Fruit fly (Drosophila melanogaster) whole organism, embryonic: ENCODE measurements around the gene CG17930.
A peak's percentile ranks its signal among the peaks of the same experiment; 100 is the strongest.

Experiments
- Abd-B ChIP-seq: fragments of 200-800 bp; sonication (Bioruptor generic); optimal IDR thresholded peaks from 2 replicates; lab custom pipeline; 2018; ENCODE audit warnings: missing biosample characterization, mild to moderate bottlenecking, missing genetic modification characterization, moderate library complexity
- Aef1 ChIP-seq: fragments of 200-800 bp; sonication (Bioruptor generic); IDR thresholded peaks from 3 replicates; pipeline ENCODE4 v1.3.6; 2022; ENCODE audit warnings: missing biosample characterization, missing genetic modification characterization
- BtbVII ChIP-seq: fragments of 200-800 bp; sonication (Bioruptor generic); optimal IDR thresholded peaks from 3 replicates; lab custom pipeline; 2017; ENCODE audit warnings: missing biosample characterization, mild to moderate bottlenecking, missing genetic modification characterization
- Bteb2 ChIP-seq: fragments of 200-800 bp; sonication (Bioruptor generic); optimal IDR thresholded peaks from 2 replicates; lab custom pipeline; 2016; ENCODE audit warnings: missing biosample characterization, missing genetic modification characterization
- CG10979 ChIP-seq: fragments of 200-800 bp; sonication (Bioruptor generic); optimal IDR thresholded peaks from 2 replicates; lab custom pipeline; 2018; ENCODE audit warnings: missing biosample characterization, mild to moderate bottlenecking, missing genetic modification characterization, moderate library complexity
- CG11085 ChIP-seq: fragments of 200-800 bp; sonication (Bioruptor generic); IDR thresholded peaks from 2 replicates; pipeline ENCODE4 v1.3.6; 2022; ENCODE audit warnings: missing biosample characterization, missing genetic modification characterization
- CG17361 ChIP-seq: fragments of 200-800 bp; sonication (Bioruptor generic); IDR thresholded peaks from 3 replicates; pipeline ENCODE4 v1.3.6; 2022; ENCODE audit warnings: missing biosample characterization, missing genetic modification characterization
- CG17385 ChIP-seq: fragments of 200-800 bp; sonication (Bioruptor generic); optimal IDR thresholded peaks from 3 replicates; lab custom pipeline; 2018; ENCODE audit warnings: missing biosample characterization, mild to moderate bottlenecking, missing genetic modification characterization
- CG18619 ChIP-seq: fragments of 200-800 bp; sonication (Bioruptor generic); optimal IDR thresholded peaks from 3 replicates; lab custom pipeline; 2017; ENCODE audit warnings: missing biosample characterization, mild to moderate bottlenecking, missing genetic modification characterization
- CG31365 ChIP-seq: fragments of 200-800 bp; sonication (Bioruptor generic); optimal IDR thresholded peaks from 2 replicates; lab custom pipeline; 2018; ENCODE audit warnings: missing biosample characterization, mild to moderate bottlenecking, missing genetic modification characterization
- CG32767 ChIP-seq: fragments of 200-800 bp; sonication (Bioruptor generic); IDR thresholded peaks from 2 replicates; pipeline ENCODE4 v1.3.6; 2022; ENCODE audit warnings: missing biosample characterization, missing genetic modification characterization
- CG3407 ChIP-seq: fragments of 200-800 bp; sonication (Bioruptor generic); optimal IDR thresholded peaks from 2 replicates; lab custom pipeline; 2018; ENCODE audit warnings: missing biosample characterization, mild to moderate bottlenecking, missing genetic modification characterization
- CG7372 ChIP-seq: fragments of 200-800 bp; sonication (Bioruptor generic); IDR thresholded peaks from 2 replicates; pipeline ENCODE4 v1.3.6; 2022; ENCODE audit warnings: missing biosample characterization, missing genetic modification characterization
- Chrac-16 ChIP-seq: fragments of 200-800 bp; sonication (Bioruptor generic); optimal IDR thresholded peaks from 3 replicates; lab custom pipeline; 2016; ENCODE audit warnings: missing biosample characterization, missing genetic modification characterization
- CoRest ChIP-seq: fragments of 200-800 bp; sonication (Bioruptor generic); optimal IDR thresholded peaks from 3 replicates; lab custom pipeline; 2018; ENCODE audit warnings: missing biosample characterization, mild to moderate bottlenecking, missing genetic modification characterization, moderate library complexity
- D ChIP-seq, 2 experiments: fragments of 200-800 bp in 1 of 2; fragments of >200 bp in 1 of 2; sonication (Bioruptor generic) in 1 of 2; optimal IDR thresholded peaks; 2 replicates in 1 of 2; 3 replicates in 1 of 2; lab custom pipeline; 2017; ENCODE audit warnings: mild to moderate bottlenecking in 1 of 2, missing biosample characterization in 1 of 2, missing genetic modification characterization in 1 of 2, missing genetic modification reagents in 1 of 2
- Deaf1 ChIP-seq: fragments of 200-800 bp; optimal IDR thresholded peaks from 3 replicates; lab custom pipeline; 2019; ENCODE audit warnings: missing biosample characterization, mild to moderate bottlenecking, missing genetic modification characterization, moderate library complexity
- Dll ChIP-seq: fragments of 200-800 bp; sonication (Bioruptor generic); IDR thresholded peaks from 4 replicates; pipeline ENCODE4 v1.3.6; 2022; ENCODE audit warnings: missing biosample characterization, missing genetic modification characterization; ENCODE audit not compliant: partially characterized antibody
- Elba2 ChIP-seq: fragments of 200-800 bp; sonication (Bioruptor generic); optimal IDR thresholded peaks from 3 replicates; lab custom pipeline; 2016; ENCODE audit warnings: missing biosample characterization, missing genetic modification characterization
- Hey ChIP-seq: fragments of 200-800 bp; sonication (Bioruptor generic); optimal IDR thresholded peaks from 3 replicates; lab custom pipeline; 2018; ENCODE audit warnings: missing biosample characterization, mild to moderate bottlenecking, missing genetic modification characterization
- HmgD ChIP-seq: fragments of 200-800 bp; sonication (Bioruptor generic); optimal IDR thresholded peaks from 3 replicates; lab custom pipeline; 2016; ENCODE audit warnings: missing biosample characterization, missing genetic modification characterization
- Hr78 ChIP-seq, 2 experiments: fragments of 200-800 bp in 1 of 2; fragments of >200 bp in 1 of 2; sonication (Bioruptor generic) in 1 of 2; optimal IDR thresholded peaks; 2 replicates each; lab custom pipeline; 2017 to 2019; ENCODE audit warnings: missing biosample characterization in 2 of 2, missing genetic modification characterization in 2 of 2, mild to moderate bottlenecking in 1 of 2, moderate library complexity in 1 of 2
- Myb ChIP-seq: fragments of 200-800 bp; sonication (Bioruptor generic); optimal IDR thresholded peaks from 2 replicates; lab custom pipeline; 2016; ENCODE audit warnings: missing biosample characterization, missing genetic modification characterization
- NfI ChIP-seq: fragments of 200-800 bp; sonication (Bioruptor generic); optimal IDR thresholded peaks from 3 replicates; lab custom pipeline; 2018; ENCODE audit warnings: missing biosample characterization, mild to moderate bottlenecking, missing genetic modification characterization, moderate library complexity
- Optix ChIP-seq: fragments of 200-800 bp; sonication (Bioruptor generic); IDR thresholded peaks from 3 replicates; pipeline ENCODE4 v1.3.6; 2022; ENCODE audit warnings: missing biosample characterization, missing genetic modification characterization
- Ssrp ChIP-seq: fragments of 200-800 bp; sonication (Bioruptor generic); optimal IDR thresholded peaks from 2 replicates; lab custom pipeline; 2018; ENCODE audit warnings: missing biosample characterization, mild to moderate bottlenecking, missing genetic modification characterization, moderate library complexity
- al ChIP-seq: fragments of 200-800 bp; sonication (Bioruptor generic); IDR thresholded peaks from 2 replicates; pipeline ENCODE4 v1.3.6; 2022; ENCODE audit warnings: missing biosample characterization, missing genetic modification characterization
- amos ChIP-seq: fragments of 200-800 bp; sonication (Bioruptor generic); IDR thresholded peaks from 2 replicates; pipeline ENCODE4 v1.3.6; 2022; ENCODE audit warnings: missing biosample characterization, missing genetic modification characterization; ENCODE audit not compliant: partially characterized antibody
- bcd ChIP-seq: fragments of 200-800 bp; sonication (Bioruptor generic); optimal IDR thresholded peaks from 2 replicates; lab custom pipeline; 2017; ENCODE audit warnings: missing biosample characterization, mild to moderate bottlenecking, missing genetic modification characterization
- bigmax ChIP-seq: fragments of 200-800 bp; sonication (Bioruptor generic); optimal IDR thresholded peaks from 2 replicates; lab custom pipeline; 2018; ENCODE audit warnings: missing biosample characterization, mild to moderate bottlenecking, missing genetic modification characterization
- chm ChIP-seq: fragments of 200-800 bp; sonication (Bioruptor generic); IDR thresholded peaks from 2 replicates; pipeline ENCODE4 v1.3.6; 2022; ENCODE audit warnings: missing biosample characterization, missing genetic modification characterization
- croc ChIP-seq: fragments of 200-800 bp; sonication (Bioruptor generic); conservative IDR thresholded peaks from 3 replicates; pipeline ENCODE4 v1.3.6; 2022; ENCODE audit warnings: missing biosample characterization, missing genetic modification characterization
- crp ChIP-seq, 2 experiments: fragments of 200-800 bp; sonication (Bioruptor generic); optimal IDR thresholded peaks; 2 replicates in 1 of 2; 3 replicates in 1 of 2; lab custom pipeline; 2017; ENCODE audit warnings: missing biosample characterization in 2 of 2, missing genetic modification characterization in 2 of 2, mild to moderate bottlenecking in 1 of 2, moderate library complexity in 1 of 2
- fd102C ChIP-seq: fragments of 200-800 bp; sonication (Bioruptor generic); optimal IDR thresholded peaks from 2 replicates; lab custom pipeline; 2018; ENCODE audit warnings: missing biosample characterization, mild to moderate bottlenecking, missing genetic modification characterization, moderate library complexity
- gcm2 ChIP-seq: fragments of 200-800 bp; sonication (Bioruptor generic); optimal IDR thresholded peaks from 2 replicates; lab custom pipeline; 2016; ENCODE audit warnings: missing biosample characterization, missing genetic modification characterization
- gfzf ChIP-seq: fragments of 200-800 bp; sonication (Bioruptor generic); optimal IDR thresholded peaks from 2 replicates; lab custom pipeline; 2016; ENCODE audit warnings: missing biosample characterization, mild to moderate bottlenecking, missing genetic modification characterization, moderate library complexity
- gsb-n ChIP-seq: fragments of 200-800 bp; sonication (Bioruptor generic); optimal IDR thresholded peaks from 3 replicates; lab custom pipeline; 2018; ENCODE audit warnings: missing biosample characterization, mild to moderate bottlenecking, missing genetic modification characterization
- hbn ChIP-seq: fragments of 200-800 bp; sonication (Bioruptor generic); IDR thresholded peaks from 2 replicates; pipeline ENCODE4 v1.3.6; 2022; ENCODE audit warnings: missing biosample characterization, missing genetic modification characterization; ENCODE audit not compliant: partially characterized antibody
- jing ChIP-seq: fragments of 200-800 bp; sonication (Bioruptor generic); optimal IDR thresholded peaks from 2 replicates; lab custom pipeline; 2018; ENCODE audit warnings: missing biosample characterization, mild to moderate bottlenecking, missing genetic modification characterization
- lola ChIP-seq, 3 experiments: fragments of >200 bp in 2 of 3; fragments of 200-800 bp in 1 of 3; sonication (Bioruptor generic) in 1 of 3; optimal IDR thresholded peaks; 2 replicates each; lab custom pipeline; 2017 to 2019; ENCODE audit warnings: missing biosample characterization in 3 of 3, missing genetic modification characterization in 3 of 3, mild to moderate bottlenecking in 1 of 3, moderate library complexity in 1 of 3
- lov ChIP-seq, 2 experiments: fragments of 200-800 bp in 1 of 2; fragments of >200 bp in 1 of 2; sonication (Bioruptor generic) in 1 of 2; IDR thresholded peaks in 1 of 2; optimal IDR thresholded peaks in 1 of 2; 2 replicates in 1 of 2; 3 replicates in 1 of 2; pipeline versions ENCODE4 v1.3.6 to Lab custom; 2017 to 2022; ENCODE audit warnings: missing biosample characterization in 1 of 2, missing genetic modification characterization in 1 of 2
- mam ChIP-seq: fragments of 200-800 bp; sonication (Bioruptor generic); optimal IDR thresholded peaks from 3 replicates; lab custom pipeline; 2016; ENCODE audit warnings: missing biosample characterization, missing genetic modification characterization
- rib ChIP-seq: fragments of 200-800 bp; sonication (Bioruptor generic); IDR thresholded peaks from 2 replicates; pipeline ENCODE4 v1.3.6; 2022; ENCODE audit warnings: missing biosample characterization, missing genetic modification characterization
- run ChIP-seq: fragments of 200-800 bp; sonication (Bioruptor generic); optimal IDR thresholded peaks from 3 replicates; lab custom pipeline; 2018; ENCODE audit warnings: missing biosample characterization, mild to moderate bottlenecking, missing genetic modification characterization
- tin ChIP-seq: fragments of 200-800 bp; sonication (Bioruptor generic); optimal IDR thresholded peaks from 3 replicates; lab custom pipeline; 2016; ENCODE audit warnings: missing biosample characterization, missing genetic modification characterization
- tll ChIP-seq, 2 experiments: fragments of 200-800 bp in 1 of 2; fragments of >200 bp in 1 of 2; sonication (Bioruptor generic) in 1 of 2; optimal IDR thresholded peaks; 2 replicates each; lab custom pipeline; 2017 to 2019; ENCODE audit warnings: missing biosample characterization in 2 of 2, missing genetic modification characterization in 2 of 2, mild to moderate bottlenecking in 1 of 2, moderate library complexity in 1 of 2
- unc-4 ChIP-seq: fragments of 200-800 bp; sonication (Bioruptor generic); IDR thresholded peaks from 2 replicates; pipeline ENCODE4 v1.3.6; 2022; ENCODE audit warnings: missing biosample characterization, missing genetic modification characterization; ENCODE audit not compliant: partially characterized antibody

CG17930 gene

DNA sequence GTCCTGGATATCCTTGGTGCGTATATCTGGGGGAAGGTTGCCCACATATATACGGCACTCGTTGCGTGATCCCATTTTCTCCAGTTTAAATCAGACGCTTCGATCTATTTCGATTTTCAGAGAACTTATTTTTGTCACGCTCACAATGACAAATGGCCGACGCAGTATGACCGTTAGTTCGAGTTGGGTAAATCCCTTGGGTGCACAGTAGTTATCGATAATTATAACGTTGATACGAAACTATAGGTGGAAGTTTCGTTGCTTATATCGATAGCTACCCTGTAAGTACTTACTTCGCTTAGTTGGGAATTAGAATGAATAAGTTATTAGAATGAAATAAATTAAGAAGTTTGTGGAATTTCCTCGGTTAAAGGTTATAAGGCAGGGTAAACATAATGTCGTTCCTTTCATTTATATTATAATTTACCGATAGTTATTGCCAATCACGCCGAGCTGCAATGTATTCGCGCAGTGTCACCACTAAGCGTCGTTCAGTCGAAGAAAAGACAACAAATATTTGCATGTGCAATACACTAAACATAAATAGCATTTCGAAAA, 14.2 kb downstream of the CG17930 start, which contains the start of the genes SF2 and pad (continued):
- TF ChIP-seq gfzf (peak; percentile 83), hbn (peak; percentile 89), amos (GFP tag; lab: Robert Waterston, UW) (peak; percentile 88), tin (GFP tag; lab: Kevin White, UChicago) (peak; percentile 88), CG18619 (peak; percentile 65), chm (GFP tag; lab: Robert Waterston, UW) (no peak), Hey (no peak), Bteb2 (GFP tag; lab: Kevin White, UChicago) (peak; percentile 83), gsb-n (tag; lab: Kevin White, UChicago) (peak; percentile 63), CG17361 (GFP tag; lab: Robert Waterston, UW) (peak; percentile 89), CG17385 (GFP tag; lab: Kevin White, UChicago) (peak; percentile 61), mam (peak; percentile 84), BtbVII (GFP tag; lab: Kevin White, UChicago) (no peak), Deaf1 (tag; lab: Kevin White, UChicago) (peak; percentile 53), Elba2 (GFP tag; lab: Kevin White, UChicago) (peak; percentile 37), run (tag; lab: Kevin White, UChicago) (peak; percentile 51), Aef1 (peak; percentile 82; the same call in 2 of the 3 replicates), fd102C (GFP tag; lab: Kevin White, UChicago) (peak; percentile 3), CG7372 (GFP tag; lab: Robert Waterston, UW) (peak; percentile 80), Chrac-16 (GFP tag; lab: Kevin White, UChicago) (peak; percentile 87), bcd (GFP tag; lab: Kevin White, UChicago) (peak; percentile 80), croc (GFP tag; lab: Robert Waterston, UW) (peak; percentile 63), jing (GFP tag; lab: Kevin White, UChicago) (peak; percentile 32), unc-4 (GFP tag; lab: Robert Waterston, UW) (peak; percentile 94), crp (GFP tag; optimal IDR thresholded peaks at IDR 0.05; lab: Kevin White, UChicago) (peak in 1 of 2 experiments; percentile 51), CG31365 (tag; lab: Kevin White, UChicago) (no peak), CG32767 (GFP tag; lab: Robert Waterston, UW) (peak; percentile 16), HmgD (no peak), CoRest (peak; percentile 89), al (peak; percentile 72), NfI (GFP tag; lab: Kevin White, UChicago) (peak; percentile 76), Myb (GFP tag; lab: Kevin White, UChicago) (peak; percentile 56), bigmax (no peak), rib (GFP tag; lab: Robert Waterston, UW) (no peak), Abd-B (peak; percentile 84), tll (GFP tag; optimal IDR thresholded peaks at IDR 0.05; lab: Kevin White, UChicago) (peak in 1 of 2 experiments; percentile 84), lov (optimal IDR thresholded peaks at IDR 0.05; lab: Kevin White, UChicago) (no peak), lov (GFP tag; IDR thresholded peaks at IDR 0.05; lab: Robert Waterston, UW) (no peak), CG11085 (GFP tag; lab: Robert Waterston, UW) (peak; percentile 69), Hr78 (GFP tag; optimal IDR thresholded peaks at IDR 0.05; lab: Kevin White, UChicago) (no peak), CG10979 (tag; lab: Kevin White, UChicago) (peak; percentile 65), CG3407 (GFP tag; lab: Kevin White, UChicago) (peak; percentile 39), Ssrp (tag; lab: Kevin White, UChicago) (peak; percentile 73), Dll (GFP tag; lab: Robert Waterston, UW) (peak; percentile 98), Optix (GFP tag; lab: Robert Waterston, UW) (0 out of 3 replicates have a peak, but pooled peaks have one; percentile 33), lola (GFP tag; optimal IDR thresholded peaks at IDR 0.05; lab: Kevin White, UChicago) (peak in 1 of 3 experiments; percentile 80), D (optimal IDR thresholded peaks at IDR 0.05; lab: Kevin White, UChicago) (no peak), D (GFP tag; optimal IDR thresholded peaks at IDR 0.05; lab: Kevin White, UChicago) (peak; percentile 39), gcm2 (GFP tag; lab: Kevin White, UChicago) (peak; percentile 55)
